Worm (Caenorhabditis elegans) whole organism, mixed stage, embryonic: ENCODE data around the gene nhr-226.
"Not testable (repeated sequence)": the region's sequence is repeated elsewhere in the genome, so short reads cannot be mapped to it uniquely, and the experiment has no call there.

ENCODE experiments used
- lsy-2 ChIP-seq: fragments of 150-350 bp; optimal IDR thresholded peaks from 2 replicates; lab custom pipeline; 2014; ENCODE audit warnings: missing biosample characterization, missing genetic modification characterization
- mls-2 ChIP-seq: sonication (generic microtip); optimal IDR thresholded peaks from 2 replicates; lab custom pipeline; 2016; ENCODE audit warnings: mild to moderate bottlenecking, missing genetic modification characterization, moderate library complexity, missing compliant biosample characterization
- nhr-28 ChIP-seq: fragments of 150-350 bp; optimal IDR thresholded peaks from 2 replicates; lab custom pipeline; 2014; ENCODE audit warnings: missing biosample characterization, missing genetic modification characterization
- nhr-76 ChIP-seq: sonication (generic microtip); optimal IDR thresholded peaks from 2 replicates; lab custom pipeline; 2017; ENCODE audit warnings: missing biosample characterization, missing genetic modification characterization
- tbx-8 ChIP-seq: fragments of 200-800 bp; sonication (Bioruptor generic); optimal IDR thresholded peaks from 2 replicates; lab custom pipeline; 2018; ENCODE audit warnings: mild to moderate bottlenecking, missing genetic modification characterization, moderate library complexity, missing compliant biosample characterization

- TF ChIP-seq nhr-76 (tag; lab: Kevin White, UChicago); lsy-2 (tag; lab: Kevin White, UChicago); tbx-8 (GFP tag; lab: Kevin White, UChicago); mls-2 (tag; lab: Kevin White, UChicago); nhr-28 (tag; lab: Kevin White, UChicago): not testable (repeated sequence)
Measured at ce11 chrV:2322466-2322865, 27.8 kb downstream of the nhr-226 start, which contains the start of gene pud-1.2.
